Fruit fly (Drosophila melanogaster): ENCODE measurements around the gene CG31975.

Gene CG31975

dm6 chr2L:171499-172250 is 30.9 kb upstream of the CG31975 start (continued):
- TF ChIP-seq CG14441 (GFP tag; IDR thresholded peaks at IDR 0.05) (no peak), Ets65A (GFP tag) (no peak), eyg (GFP tag; optimal IDR thresholded peaks at IDR 0.05) (no peak), ATbp (GFP tag; optimal IDR thresholded peaks at IDR 0.05) (no peak), bowl (GFP tag; IDR thresholded peaks at IDR 0.05) (no peak), Ptx1 (GFP tag; IDR thresholded peaks at IDR 0.05) (no peak), sd (tag; optimal IDR thresholded peaks at IDR 0.05) (peak; percentile 59), sisA (GFP tag; IDR thresholded peaks at IDR 0.05) (no peak), HLHmδ (GFP tag; optimal IDR thresholded peaks at IDR 0.05) (no peak), HLH4C (GFP tag; IDR thresholded peaks at IDR 0.05; ENCODE audit: partially characterized antibody) (no peak), dmrt99B (tag; optimal IDR thresholded peaks at IDR 0.05) (no peak), CG1024 (GFP tag; IDR thresholded peaks at IDR 0.05) (no peak), Eip74EF (GFP tag; optimal IDR thresholded peaks at IDR 0.05) (peak in 1 of 2 experiments; percentile 15), CG12942 (GFP tag; optimal IDR thresholded peaks at IDR 0.05) (no peak), CG17568 (GFP tag; optimal IDR thresholded peaks at IDR 0.05) (peak; percentile 13), pros (GFP tag; optimal IDR thresholded peaks at IDR 0.05) (peak; percentile 59), kni (GFP tag; optimal IDR thresholded peaks at IDR 0.05) (peak; percentile 79), CG5245 (GFP tag; optimal IDR thresholded peaks at IDR 0.05) (no peak), wdn (GFP tag; IDR thresholded peaks at IDR 0.05) (no peak), abd-A (tag; optimal IDR thresholded peaks at IDR 0.05) (peak; percentile 33), ash1 (GFP tag; optimal IDR thresholded peaks at IDR 0.05) (peak; percentile 13), CG15011 (GFP tag; optimal IDR thresholded peaks at IDR 0.05) (no peak), CG17359 (tag; optimal IDR thresholded peaks at IDR 0.05) (peak; percentile 7), Trl (optimal IDR thresholded peaks at IDR 0.05) (no peak), Trl (GFP tag; optimal IDR thresholded peaks at IDR 0.05) (no peak), tio (GFP tag; optimal IDR thresholded peaks at IDR 0.05) (no peak), ken (GFP tag; IDR thresholded peaks at IDR 0.05) (no peak), gem (tag; optimal IDR thresholded peaks at IDR 0.05) (peak; percentile 26), CG8281 (tag; optimal IDR thresholded peaks at IDR 0.05) (peak; percentile 22), CG32772 (GFP tag; IDR thresholded peaks at IDR 0.05) (no peak), CG10321 (GFP tag; IDR thresholded peaks at IDR 0.05) (no peak), CG7839 (tag; optimal IDR thresholded peaks at IDR 0.05) (no peak), jigr1 (GFP tag; IDR thresholded peaks at IDR 0.05) (no peak), CG10959 (GFP tag; IDR thresholded peaks at IDR 0.05) (no peak), gcm2 (GFP tag; optimal IDR thresholded peaks at IDR 0.05) (no peak), esg (GFP tag; conservative IDR thresholded peaks at IDR 0.05) (no peak), psq (GFP tag; optimal IDR thresholded peaks at IDR 0.05) (no peak), Hr51 (GFP tag; optimal IDR thresholded peaks at IDR 0.05) (peak in 1 of 2 experiments; percentile 5), ci (GFP tag; IDR thresholded peaks at IDR 0.05) (no peak), Asciz (GFP tag; optimal IDR thresholded peaks at IDR 0.05) (no peak), CG31441 (GFP tag; IDR thresholded peaks at IDR 0.05) (no peak), MBD-R2 (GFP tag; IDR thresholded peaks at IDR 0.05) (no peak), CG43689 (GFP tag; IDR thresholded peaks at IDR 0.05) (no peak), bsh (GFP tag; optimal IDR thresholded peaks at IDR 0.05) (peak in 1 of 2 experiments; percentile 21), scrt (GFP tag; optimal IDR thresholded peaks at IDR 0.05) (peak; percentile 4), lab (GFP tag; optimal IDR thresholded peaks at IDR 0.05) (peak; percentile 46), stwl (tag; optimal IDR thresholded peaks at IDR 0.05) (no peak), corto (GFP tag; optimal IDR thresholded peaks at IDR 0.05) (peak; percentile 18), CG2678 (tag; optimal IDR thresholded peaks at IDR 0.05) (peak; percentile 40), grn (GFP tag; optimal IDR thresholded peaks at IDR 0.05) (no peak)
